Fruit fly (Drosophila melanogaster): ENCODE results near the gene CG3708.

CG3708 gene

DNA sequence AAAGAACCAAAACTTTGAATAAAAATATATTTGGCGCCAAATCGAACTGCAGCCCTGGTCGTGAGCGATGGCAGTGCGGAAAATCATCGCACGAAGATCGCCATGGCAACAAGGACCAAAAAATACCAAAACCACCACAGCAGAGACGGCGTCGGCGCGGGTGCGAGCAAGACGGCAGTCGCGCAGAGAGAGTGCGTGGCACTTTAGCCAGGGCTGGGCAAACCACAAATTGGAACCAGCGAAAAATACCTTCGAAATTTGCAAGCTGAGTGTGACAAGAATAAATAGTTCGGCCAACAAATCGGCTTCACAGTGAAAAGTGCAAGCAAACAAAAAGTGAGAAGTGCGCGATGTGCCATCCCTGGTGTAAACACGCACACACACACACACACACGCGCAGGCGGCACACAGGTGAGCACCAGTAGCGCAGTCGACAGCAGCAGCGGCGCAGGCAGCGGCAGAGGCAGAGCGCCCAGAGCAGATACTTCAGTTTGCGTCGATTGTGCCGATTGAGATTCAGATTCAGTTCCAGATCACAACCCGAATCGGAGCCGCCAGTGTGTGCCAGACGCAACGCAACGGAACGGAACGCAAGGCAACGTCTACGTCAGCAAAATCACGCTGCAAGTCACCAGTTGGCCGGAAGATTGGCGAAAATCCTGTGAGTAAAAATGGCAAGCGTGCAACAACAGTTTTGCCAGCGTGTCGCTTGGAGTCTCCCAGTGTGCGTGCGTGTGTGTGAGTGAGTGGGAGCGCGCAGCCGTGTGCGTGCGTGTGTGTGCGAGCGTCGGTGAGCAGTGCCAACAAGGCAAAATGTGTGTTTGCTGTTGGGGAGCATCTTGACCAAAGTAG, 5.4 kb upstream of the CG3708 start, which contains the start of gene TRAM (continued):
- peak; percentile 89 for TF ChIP-seq knrl (GFP tag; IDR thresholded peaks at IDR 0.05; ENCODE audit: partially characterized antibody)
- peak; percentile 99 for TF ChIP-seq jumu (GFP tag; optimal IDR thresholded peaks at IDR 0.05)
- TF ChIP-seq shn (GFP tag; optimal IDR thresholded peaks at IDR 0.05) = peak; percentile 98
- TF ChIP-seq sob (GFP tag; IDR thresholded peaks at IDR 0.05) = peak; percentile 99
- TF ChIP-seq Sry-δ (GFP tag; optimal IDR thresholded peaks at IDR 0.05) = peak; percentile 94
- no peak for TF ChIP-seq h (optimal IDR thresholded peaks at IDR 0.05)
- peak; percentile 95 for TF ChIP-seq CG6765 (GFP tag; optimal IDR thresholded peaks at IDR 0.05)
- TF ChIP-seq run (tag; optimal IDR thresholded peaks at IDR 0.05) = peak; percentile 89
- peak; percentile 98 for TF ChIP-seq stc (GFP tag; IDR thresholded peaks at IDR 0.05)
- peak; percentile 97 for TF ChIP-seq Camta (GFP tag; optimal IDR thresholded peaks at IDR 0.05)
- peak; percentile 98 for TF ChIP-seq CG11695 (GFP tag; IDR thresholded peaks at IDR 0.05)
- TF ChIP-seq Hr78 (GFP tag; optimal IDR thresholded peaks at IDR 0.05) = peak in 1 of 2 experiments; percentile 85
- peak; percentile 90 for TF ChIP-seq slou (GFP tag; optimal IDR thresholded peaks at IDR 0.05)
- peak; percentile 99 for TF ChIP-seq sens (GFP tag)
- TF ChIP-seq nerfin-1 (tag; optimal IDR thresholded peaks at IDR 0.05) = peak; percentile 95
- TF ChIP-seq pb (GFP tag; optimal IDR thresholded peaks at IDR 0.05) = peak; percentile 98
- peak; percentile 99 for TF ChIP-seq dysf (GFP tag; IDR thresholded peaks at IDR 0.05)
- TF ChIP-seq ap (GFP tag; IDR thresholded peaks at IDR 0.05) = peak; percentile 98
- peak; percentile 69; the same call in 1 of the 3 replicates for TF ChIP-seq mld (GFP tag; IDR thresholded peaks at IDR 0.05; ENCODE audit: partially characterized antibody)
- TF ChIP-seq danr (GFP tag; IDR thresholded peaks at IDR 0.05) = peak; percentile 97
- peak; percentile 99 for TF ChIP-seq CG14050 (GFP tag; IDR thresholded peaks at IDR 0.05)
- peak; percentile 99 for TF ChIP-seq Atf6 (GFP tag; IDR thresholded peaks at IDR 0.05)
- TF ChIP-seq ken (GFP tag; IDR thresholded peaks at IDR 0.05) = peak; percentile 100
- peak; percentile 93 for TF ChIP-seq GATAe (GFP tag; conservative IDR thresholded peaks at IDR 0.05)
- TF ChIP-seq tll (GFP tag; optimal IDR thresholded peaks at IDR 0.05) = peak; percentile 40 to 72
- TF ChIP-seq CG31224 (GFP tag; IDR thresholded peaks at IDR 0.05) = peak; percentile 97
- TF ChIP-seq Hr51 (GFP tag; optimal IDR thresholded peaks at IDR 0.05) = peak; percentile 96 to 99
- TF ChIP-seq CG15073 (GFP tag; optimal IDR thresholded peaks at IDR 0.05) = peak; percentile 83
- peak; percentile 97 for TF ChIP-seq oc (tag; optimal IDR thresholded peaks at IDR 0.05)
- TF ChIP-seq toy (GFP tag; IDR thresholded peaks at IDR 0.05) = peak; percentile 98
- peak; percentile 95 for TF ChIP-seq Hand (GFP tag; optimal IDR thresholded peaks at IDR 0.05)
- peak; percentile 99 for TF ChIP-seq CG3726 (GFP tag; IDR thresholded peaks at IDR 0.05)
- peak; percentile 99 for TF ChIP-seq CG32767 (GFP tag; IDR thresholded peaks at IDR 0.05)
- peak; percentile 78; the same call in 2 of the 3 replicates for TF ChIP-seq z (GFP tag; IDR thresholded peaks at IDR 0.05)
- TF ChIP-seq CG11456 (GFP tag; IDR thresholded peaks at IDR 0.05) = peak; percentile 99
- TF ChIP-seq CG4328 (GFP tag; optimal IDR thresholded peaks at IDR 0.05) = peak; percentile 99
- TF ChIP-seq fd3F (GFP tag; optimal IDR thresholded peaks at IDR 0.05) = peak; percentile 97
- peak; percentile 95 for TF ChIP-seq ERR (GFP tag; optimal IDR thresholded peaks at IDR 0.05)
- peak; percentile 99 for TF ChIP-seq CG18619 (GFP tag; optimal IDR thresholded peaks at IDR 0.05)
- peak; percentile 87 for TF ChIP-seq CG16813 (GFP tag; IDR thresholded peaks at IDR 0.05; ENCODE audit: partially characterized antibody)
- peak; percentile 98 for TF ChIP-seq Fer1 (GFP tag; optimal IDR thresholded peaks at IDR 0.05)
- TF ChIP-seq CG6689 (GFP tag; IDR thresholded peaks at IDR 0.05) = peak; percentile 99
- peak; percentile 95 for TF ChIP-seq en (GFP tag; optimal IDR thresholded peaks at IDR 0.05)
- peak; percentile 98 for TF ChIP-seq CG15269 (tag; optimal IDR thresholded peaks at IDR 0.05)
- TF ChIP-seq CG12071 (GFP tag; optimal IDR thresholded peaks at IDR 0.05) = peak; percentile 98
- no peak for TF ChIP-seq Tbp (GFP tag; optimal IDR thresholded peaks at IDR 0.05)
- peak; percentile 98 for TF ChIP-seq ham (GFP tag; IDR thresholded peaks at IDR 0.05)
- no peak for TF ChIP-seq CG17568 (GFP tag; optimal IDR thresholded peaks at IDR 0.05)
- TF ChIP-seq CG8359 (GFP tag; optimal IDR thresholded peaks at IDR 0.05; ENCODE audit: borderline replicate concordance) = peak; percentile 92
